Worm (Caenorhabditis elegans) whole organism, L4 larva: Measurements from ENCODE around the gene ZK1010.4.

ENCODE experiments used
- D1046.2 ChIP-seq: fragments of 200-800 bp; sonication (Bioruptor generic); IDR thresholded peaks from 2 replicates; pipeline ENCODE4 v1.3.6; 2022; ENCODE audit warnings: missing genetic modification characterization, missing compliant biosample characterization
- F26F4.8 ChIP-seq: fragments of 200-800 bp; sonication (Bioruptor generic); conservative IDR thresholded peaks from 2 replicates; pipeline ENCODE4 v1.3.6; 2022; ENCODE audit warnings: missing genetic modification characterization, missing compliant biosample characterization
- Y75B8A.6 ChIP-seq: fragments of 200-800 bp; sonication (Bioruptor generic); IDR thresholded peaks from 2 replicates; pipeline ENCODE4 v1.3.6; 2022; ENCODE audit warnings: missing genetic modification reagents, missing genetic modification characterization, missing compliant biosample characterization
- aha-1 ChIP-seq: fragments of 150-350 bp; peaks from one replicate; lab custom pipeline; 2014; ENCODE audit warnings: missing biosample characterization, missing genetic modification characterization
- arid-1 ChIP-seq: fragments of 200-800 bp; sonication (Bioruptor generic); conservative IDR thresholded peaks from 2 replicates; pipeline ENCODE4 v1.3.6; 2022; ENCODE audit warnings: missing genetic modification reagents, missing genetic modification characterization, missing compliant biosample characterization
- attf-4 ChIP-seq: sonication (generic microtip); optimal IDR thresholded peaks from 3 replicates; lab custom pipeline; 2017; ENCODE audit warnings: missing biosample characterization, missing genetic modification characterization
- ceh-20 ChIP-seq: fragments of 200-800 bp; sonication (Bioruptor generic); IDR thresholded peaks from 2 replicates; pipeline ENCODE4 v1.3.6; 2022; ENCODE audit warnings: missing genetic modification reagents, missing genetic modification characterization, missing compliant biosample characterization
- ceh-62 ChIP-seq: sonication (generic microtip); optimal IDR thresholded peaks from 2 replicates; lab custom pipeline; 2017; ENCODE audit warnings: missing biosample characterization, missing genetic modification characterization
- ceh-82 ChIP-seq: sonication (generic microtip); optimal IDR thresholded peaks from 2 replicates; lab custom pipeline; 2017; ENCODE audit warnings: missing biosample characterization, missing genetic modification characterization
- daf-16 ChIP-seq, 3 experiments: sonication (generic microtip); optimal IDR thresholded peaks; 2 replicates each; lab custom pipeline; 2016 to 2017; ENCODE audit warnings: missing genetic modification characterization in 3 of 3, missing genetic modification reagents in 3 of 3, mild to moderate bottlenecking in 2 of 3, missing compliant biosample characterization in 2 of 3, missing biosample characterization in 1 of 3, moderate library complexity in 1 of 3
- dmd-6 ChIP-seq: fragments of 200-800 bp; sonication (Bioruptor generic); IDR thresholded peaks from 2 replicates; pipeline ENCODE4 v1.3.6; 2022; ENCODE audit warnings: missing genetic modification reagents, missing genetic modification characterization, missing compliant biosample characterization
- dve-1 ChIP-seq: sonication (generic microtip); optimal IDR thresholded peaks from 2 replicates; lab custom pipeline; 2017; ENCODE audit warnings: antibody characterized with exemption, mild to moderate bottlenecking, missing genetic modification characterization, missing compliant biosample characterization; ENCODE audit not compliant: insufficient read depth
- fkh-10 ChIP-seq: fragments of 150-350 bp; optimal IDR thresholded peaks from 2 replicates; lab custom pipeline; 2014; ENCODE audit warnings: missing biosample characterization, missing genetic modification reagents, missing genetic modification characterization
- gei-8 ChIP-seq: fragments of 200-800 bp; sonication (Bioruptor generic); optimal IDR thresholded peaks from 2 replicates; lab custom pipeline; 2018; ENCODE audit warnings: mild to moderate bottlenecking, missing genetic modification characterization, missing compliant biosample characterization
- hif-1 ChIP-seq, 2 experiments: sonication (generic microtip); optimal IDR thresholded peaks; 2 replicates each; lab custom pipeline; 2016 to 2017; ENCODE audit warnings: missing compliant biosample characterization in 2 of 2, missing genetic modification characterization in 2 of 2, missing genetic modification reagents in 2 of 2, missing genotype in 2 of 2, mild to moderate bottlenecking in 1 of 2
- hlh-30 ChIP-seq: sonication (generic microtip); optimal IDR thresholded peaks from 2 replicates; lab custom pipeline; 2017; ENCODE audit warnings: antibody characterized with exemption, mild to moderate bottlenecking, missing genetic modification characterization, missing compliant biosample characterization; ENCODE audit not compliant: insufficient read depth
- hmg-1.1 ChIP-seq: fragments of 200-800 bp; sonication (Bioruptor generic); IDR thresholded peaks from 2 replicates; pipeline ENCODE4 v1.3.6; 2022; ENCODE audit warnings: missing genetic modification reagents, missing genetic modification characterization, missing compliant biosample characterization
- jun-1 ChIP-seq: fragments of 150-350 bp; optimal IDR thresholded peaks from 2 replicates; lab custom pipeline; 2014; ENCODE audit warnings: missing biosample characterization, missing genetic modification reagents, missing genetic modification characterization
- lsy-2 ChIP-seq, 2 experiments: fragments of 150-350 bp in 1 of 2; sonication (generic microtip) in 1 of 2; optimal IDR thresholded peaks; 2 replicates each; lab custom pipeline; 2014 to 2017; ENCODE audit warnings: missing biosample characterization in 2 of 2, missing genetic modification characterization in 2 of 2
- madf-5 ChIP-seq, 2 experiments: fragments of 200-800 bp; sonication (Bioruptor generic); IDR thresholded peaks; 2 replicates each; pipeline ENCODE4 v1.3.6; 2022; ENCODE audit warnings: missing compliant biosample characterization in 2 of 2, missing genetic modification characterization in 2 of 2
- madf-9 ChIP-seq: fragments of 200-800 bp; sonication (Bioruptor generic); conservative IDR thresholded peaks from 2 replicates; pipeline ENCODE4 v1.3.6; 2022; ENCODE audit warnings: missing genetic modification reagents, missing genetic modification characterization, missing compliant biosample characterization
- mdl-1 ChIP-seq, 2 experiments: fragments of 150-350 bp in 1 of 2; sonication (generic microtip) in 1 of 2; optimal IDR thresholded peaks; 2 replicates each; lab custom pipeline; 2014 to 2017; ENCODE audit warnings: missing biosample characterization in 2 of 2, missing genetic modification characterization in 2 of 2
- mdt-29 ChIP-seq: fragments of 200-800 bp; sonication (Bioruptor generic); IDR thresholded peaks from 2 replicates; pipeline ENCODE4 v1.3.6; 2022; ENCODE audit warnings: missing genetic modification reagents, missing genetic modification characterization, missing compliant biosample characterization
- mes-2 ChIP-seq: sonication (generic microtip); optimal IDR thresholded peaks from 2 replicates; lab custom pipeline; 2016; ENCODE audit warnings: missing genotype, mild to moderate bottlenecking, missing genetic modification characterization, missing compliant biosample characterization; ENCODE audit not compliant: poor library complexity, severe bottlenecking
- mxl-2 ChIP-seq: fragments of 200-800 bp; sonication (Bioruptor generic); conservative IDR thresholded peaks from 2 replicates; pipeline ENCODE4 v1.3.6; 2022; ENCODE audit warnings: missing genetic modification reagents, missing genetic modification characterization, missing compliant biosample characterization
- nhr-111 ChIP-seq: fragments of 200-800 bp; sonication (Bioruptor generic); optimal IDR thresholded peaks from 2 replicates; lab custom pipeline; 2018; ENCODE audit warnings: mild to moderate bottlenecking, missing genetic modification characterization, missing compliant biosample characterization
- nhr-6 ChIP-seq: fragments of 150-350 bp; optimal IDR thresholded peaks from 2 replicates; lab custom pipeline; 2014; ENCODE audit warnings: missing biosample characterization, missing genetic modification characterization
- pha-4 ChIP-seq, 2 experiments: fragments of 150-350 bp in 1 of 2; fragments of 200-800 bp in 1 of 2; sonication (Bioruptor generic) in 1 of 2; IDR thresholded peaks in 1 of 2; optimal IDR thresholded peaks in 1 of 2; 2 replicates each; pipeline versions ENCODE4 v1.3.6 to Lab custom; 2014 to 2022; ENCODE audit warnings: missing genetic modification characterization in 2 of 2, missing genetic modification reagents in 2 of 2, missing biosample characterization in 1 of 2, missing compliant biosample characterization in 1 of 2
- php-3 ChIP-seq: fragments of 200-800 bp; sonication (Bioruptor generic); IDR thresholded peaks from 2 replicates; pipeline ENCODE4 v1.3.6; 2022; ENCODE audit warnings: missing genetic modification reagents, missing genetic modification characterization, missing compliant biosample characterization
- rbr-2 ChIP-seq: sonication (generic microtip); optimal IDR thresholded peaks from 2 replicates; lab custom pipeline; 2016; ENCODE audit warnings: missing genotype, missing genetic modification characterization, missing compliant biosample characterization
- snpc-1.2 ChIP-seq: fragments of 200-800 bp; sonication (Bioruptor generic); IDR thresholded peaks from 2 replicates; pipeline ENCODE4 v1.3.6; 2022; ENCODE audit warnings: missing genetic modification reagents, missing genetic modification characterization, missing compliant biosample characterization
- snpc-4 ChIP-seq: fragments of 150-350 bp; optimal IDR thresholded peaks from 2 replicates; lab custom pipeline; 2014; ENCODE audit warnings: missing biosample characterization, missing genetic modification characterization
- tag-97 ChIP-seq: fragments of 200-800 bp; sonication (Bioruptor generic); IDR thresholded peaks from 2 replicates; pipeline ENCODE4 v1.3.6; 2022; ENCODE audit warnings: missing genetic modification characterization, missing compliant biosample characterization
- unc-39 ChIP-seq: sonication (generic microtip); optimal IDR thresholded peaks from 2 replicates; lab custom pipeline; 2017; ENCODE audit warnings: missing biosample characterization, missing genetic modification characterization
- vab-7 ChIP-seq: fragments of 200-800 bp; sonication (Bioruptor generic); IDR thresholded peaks from 2 replicates; pipeline ENCODE4 v1.3.6; 2022; ENCODE audit warnings: missing genetic modification reagents, missing genetic modification characterization, missing compliant biosample characterization
- zfp-2 ChIP-seq: sonication (generic microtip); optimal IDR thresholded peaks from 2 replicates; lab custom pipeline; 2016; ENCODE audit warnings: mild to moderate bottlenecking, missing genetic modification characterization, missing compliant biosample characterization
- ztf-7 ChIP-seq: fragments of 150-350 bp; optimal IDR thresholded peaks from 2 replicates; lab custom pipeline; 2014; ENCODE audit warnings: missing biosample characterization, missing genetic modification characterization

The ZK1010.4 gene

ce11 chrIII:13000457-13000856 is 19.6 kb downstream of the ZK1010.4 start, which contains the start of gene ZK1010.8:
TSS of gene ZK1010.8 (minus strand) at chrIII:13000670.
- TF ChIP-seq D1046.2 (GFP tag; lab: Robert Waterston, UW), result no peak
- TF ChIP-seq php-3 (GFP tag; lab: Robert Waterston, UW), result no peak
- TF ChIP-seq pha-4 (GFP tag; IDR thresholded peaks at IDR 0.05; lab: Robert Waterston, UW), result no peak
- TF ChIP-seq pha-4 (tag; optimal IDR thresholded peaks at IDR 0.05; lab: Kevin White, UChicago), result peak; percentile 83
- no peak for TF ChIP-seq hif-1 (tag; optimal IDR thresholded peaks at IDR 0.05; lab: Kevin White, UChicago)
- TF ChIP-seq tag-97, result no peak
- no peak for TF ChIP-seq Y75B8A.6 (GFP tag; lab: Robert Waterston, UW)
- no peak for TF ChIP-seq zfp-2 (tag; lab: Kevin White, UChicago)
- no peak for TF ChIP-seq mxl-2 (GFP tag; lab: Robert Waterston, UW)
- no peak for TF ChIP-seq ztf-7 (tag; lab: Kevin White, UChicago)
- TF ChIP-seq attf-4 (tag; lab: Kevin White, UChicago), result no peak
- no peak for TF ChIP-seq ceh-62 (tag; lab: Kevin White, UChicago)
- TF ChIP-seq snpc-1.2, result no peak
- no peak for TF ChIP-seq madf-9 (GFP tag; lab: Robert Waterston, UW)
- no peak for TF ChIP-seq gei-8 (GFP tag; lab: Kevin White, UChicago)
- no peak for TF ChIP-seq mes-2
- no peak for TF ChIP-seq madf-5 (GFP tag; IDR thresholded peaks at IDR 0.05; lab: Robert Waterston, UW)
- peak; percentile 6 for TF ChIP-seq dve-1 (tag; lab: Kevin White, UChicago)
- peak; percentile 55 for TF ChIP-seq nhr-6 (tag; lab: Kevin White, UChicago)
- TF ChIP-seq hlh-30 (tag; lab: Kevin White, UChicago), result peak; percentile 85
- TF ChIP-seq mdt-29 (GFP tag; lab: Robert Waterston, UW), result no peak
- no peak for TF ChIP-seq vab-7 (GFP tag; lab: Robert Waterston, UW)
- TF ChIP-seq unc-39, result no peak
- no peak for TF ChIP-seq nhr-111 (GFP tag; lab: Kevin White, UChicago)
- TF ChIP-seq snpc-4 (tag; lab: Kevin White, UChicago), result no peak
- TF ChIP-seq daf-16 (GFP tag; optimal IDR thresholded peaks at IDR 0.05; lab: Kevin White, UChicago), result no peak
- TF ChIP-seq daf-16 (tag; optimal IDR thresholded peaks at IDR 0.05; lab: Kevin White, UChicago), result peak; percentile 13

ce11 chrIII:13002098-13002497 is 21.2 kb downstream of the ZK1010.4 start, which contains the start of gene ZK1010.10:
TSS of gene ZK1010.10 (plus strand) at chrIII:13002383.
- TF ChIP-seq fkh-10 (GFP tag; lab: Kevin White, UChicago), result peak; percentile 11
- no peak for TF ChIP-seq ceh-20 (GFP tag; lab: Robert Waterston, UW)
- TF ChIP-seq nhr-6 (tag; lab: Kevin White, UChicago), result peak; percentile 43
- peak; percentile 2 for TF ChIP-seq aha-1 (tag; lab: Kevin White, UChicago)
- peak; percentile 58; the same call in 1 of the 2 replicates for TF ChIP-seq hmg-1.1
- TF ChIP-seq madf-9 (GFP tag; lab: Robert Waterston, UW), result no peak
- no peak for TF ChIP-seq ceh-82 (tag; lab: Kevin White, UChicago)
- TF ChIP-seq nhr-111 (GFP tag; lab: Kevin White, UChicago), result no peak
- peak; percentile 66 for TF ChIP-seq mes-2
- TF ChIP-seq F26F4.8 (GFP tag; lab: Robert Waterston, UW), result no peak
- peak; percentile 29; the same call in 1 of the 2 replicates for TF ChIP-seq dmd-6 (GFP tag; lab: Robert Waterston, UW)
- peak in 1 of 2 experiments; percentile 73 for TF ChIP-seq lsy-2 (tag; optimal IDR thresholded peaks at IDR 0.05; lab: Kevin White, UChicago)
- TF ChIP-seq jun-1 (tag; lab: Kevin White, UChicago), result peak; percentile 6
- TF ChIP-seq rbr-2 (tag; lab: Kevin White, UChicago), result peak; percentile 34
- no peak for TF ChIP-seq arid-1 (GFP tag; lab: Robert Waterston, UW)
- peak in 1 of 2 experiments; percentile 10 for TF ChIP-seq mdl-1 (tag; optimal IDR thresholded peaks at IDR 0.05; lab: Kevin White, UChicago)
